Fruit fly (Drosophila melanogaster) whole organism, embryonic: Measurements from ENCODE around the gene CG10341.
A peak's percentile ranks its signal among the peaks of the same experiment; 100 is the strongest.

Source experiments
- C15 ChIP-seq: fragments of 200-800 bp; sonication (Bioruptor generic); IDR thresholded peaks from 3 replicates; pipeline ENCODE4 v1.3.6; 2022; ENCODE audit warnings: missing biosample characterization, missing genetic modification characterization
- CG10147 ChIP-seq: fragments of 200-800 bp; sonication (Bioruptor generic); optimal IDR thresholded peaks from 2 replicates; lab custom pipeline; 2019; ENCODE audit warnings: missing biosample characterization, mild to moderate bottlenecking, missing genetic modification characterization, moderate library complexity
- CG10209 ChIP-seq: fragments of 200-800 bp; sonication (Bioruptor generic); optimal IDR thresholded peaks from 3 replicates; lab custom pipeline; 2017; ENCODE audit warnings: missing biosample characterization, mild to moderate bottlenecking, missing genetic modification characterization, missing genetic modification reagents
- CG10267 ChIP-seq: fragments of 200-800 bp; sonication (Bioruptor generic); optimal IDR thresholded peaks from 2 replicates; lab custom pipeline; 2018; ENCODE audit warnings: missing biosample characterization, mild to moderate bottlenecking, missing genetic modification characterization, moderate library complexity
- CG10565 ChIP-seq: fragments of 200-800 bp; sonication (Bioruptor generic); optimal IDR thresholded peaks from 3 replicates; lab custom pipeline; 2016; ENCODE audit warnings: missing biosample characterization, mild to moderate bottlenecking, missing genetic modification characterization
- CG10654 ChIP-seq: fragments of 200-800 bp; sonication (Bioruptor generic); optimal IDR thresholded peaks from 2 replicates; lab custom pipeline; 2016; ENCODE audit warnings: missing biosample characterization, missing genetic modification characterization
- CG11560 ChIP-seq: fragments of 200-800 bp; sonication (Bioruptor generic); IDR thresholded peaks from 3 replicates; pipeline ENCODE4 v1.3.6; 2022; ENCODE audit warnings: missing biosample characterization, missing genetic modification characterization
- CG12219 ChIP-seq: fragments of 200-800 bp; sonication (Bioruptor generic); optimal IDR thresholded peaks from 3 replicates; lab custom pipeline; 2018; ENCODE audit warnings: missing biosample characterization, mild to moderate bottlenecking, missing genetic modification characterization
- CG13296 ChIP-seq: fragments of 200-800 bp; sonication (Bioruptor generic); optimal IDR thresholded peaks from 3 replicates; lab custom pipeline; 2018; ENCODE audit warnings: missing biosample characterization, mild to moderate bottlenecking, missing genetic modification characterization
- CG1647 ChIP-seq: fragments of 200-800 bp; sonication (Bioruptor generic); optimal IDR thresholded peaks from 3 replicates; lab custom pipeline; 2016; ENCODE audit warnings: missing biosample characterization, missing genetic modification characterization
- CG16813 ChIP-seq: fragments of 200-800 bp; sonication (Bioruptor generic); IDR thresholded peaks from 3 replicates; pipeline ENCODE4 v1.3.6; 2022; ENCODE audit warnings: missing biosample characterization, missing genetic modification characterization; ENCODE audit not compliant: partially characterized antibody
- CG17186 ChIP-seq: fragments of 200-800 bp; sonication (Bioruptor generic); optimal IDR thresholded peaks from 3 replicates; lab custom pipeline; 2017; ENCODE audit warnings: missing biosample characterization, missing genetic modification reagents, missing genetic modification characterization
- CG17359 ChIP-seq: fragments of 200-800 bp; sonication (Bioruptor generic); optimal IDR thresholded peaks from 3 replicates; lab custom pipeline; 2018; ENCODE audit warnings: missing biosample characterization, mild to moderate bottlenecking, missing genetic modification characterization, moderate library complexity
- CG2202 ChIP-seq: fragments of 200-800 bp; sonication (Bioruptor generic); optimal IDR thresholded peaks from 2 replicates; lab custom pipeline; 2018; ENCODE audit warnings: missing biosample characterization, mild to moderate bottlenecking, missing genetic modification characterization
- CG33213 ChIP-seq: fragments of 200-800 bp; sonication (Bioruptor generic); optimal IDR thresholded peaks from 3 replicates; lab custom pipeline; 2016; ENCODE audit warnings: missing biosample characterization, missing genetic modification characterization
- CG3995 ChIP-seq: fragments of 200-800 bp; sonication (Bioruptor generic); optimal IDR thresholded peaks from 3 replicates; lab custom pipeline; 2016; ENCODE audit warnings: missing biosample characterization, missing genetic modification characterization
- CG4707 ChIP-seq: fragments of 200-800 bp; sonication (Bioruptor generic); optimal IDR thresholded peaks from 2 replicates; lab custom pipeline; 2018; ENCODE audit warnings: missing biosample characterization, mild to moderate bottlenecking, missing genetic modification characterization, moderate library complexity
- CG7987 ChIP-seq: fragments of 200-800 bp; sonication (Bioruptor generic); optimal IDR thresholded peaks from 2 replicates; lab custom pipeline; 2018; ENCODE audit warnings: missing biosample characterization, mild to moderate bottlenecking, missing genetic modification characterization, moderate library complexity
- CHES-1-like ChIP-seq: fragments of 200-800 bp; sonication (Bioruptor generic); optimal IDR thresholded peaks from 2 replicates; lab custom pipeline; 2016; ENCODE audit warnings: missing biosample characterization, missing genetic modification characterization
- D ChIP-seq, 2 experiments: fragments of 200-800 bp in 1 of 2; fragments of >200 bp in 1 of 2; sonication (Bioruptor generic) in 1 of 2; optimal IDR thresholded peaks; 2 replicates in 1 of 2; 3 replicates in 1 of 2; lab custom pipeline; 2017; ENCODE audit warnings: mild to moderate bottlenecking in 1 of 2, missing biosample characterization in 1 of 2, missing genetic modification characterization in 1 of 2, missing genetic modification reagents in 1 of 2
- D19B ChIP-seq: fragments of 200-800 bp; sonication (Bioruptor generic); optimal IDR thresholded peaks from 2 replicates; lab custom pipeline; 2017; ENCODE audit warnings: missing biosample characterization, mild to moderate bottlenecking, missing genetic modification characterization
- Drgx ChIP-seq: fragments of 200-800 bp; sonication (Bioruptor generic); IDR thresholded peaks from 2 replicates; pipeline ENCODE4 v1.3.6; 2022; ENCODE audit warnings: missing biosample characterization, missing genetic modification characterization
- E2f2 ChIP-seq: fragments of 200-800 bp; sonication (Bioruptor generic); IDR thresholded peaks from 2 replicates; pipeline ENCODE4 v1.3.6; 2022; ENCODE audit warnings: missing biosample characterization, missing genetic modification characterization
- Hmx ChIP-seq: fragments of 200-800 bp; sonication (Bioruptor generic); optimal IDR thresholded peaks from 2 replicates; lab custom pipeline; 2016; ENCODE audit warnings: missing biosample characterization, missing genetic modification characterization
- Lhr ChIP-seq: fragments of 200-800 bp; sonication (Bioruptor generic); optimal IDR thresholded peaks from 3 replicates; lab custom pipeline; 2017; ENCODE audit warnings: mild to moderate bottlenecking, missing biosample characterization, missing genetic modification reagents, missing genetic modification characterization
- Mrtf ChIP-seq: fragments of 200-800 bp; sonication (Bioruptor generic); IDR thresholded peaks from 3 replicates; pipeline ENCODE4 v1.3.6; 2022; ENCODE audit warnings: missing biosample characterization, missing genetic modification characterization
- Optix ChIP-seq: fragments of 200-800 bp; sonication (Bioruptor generic); IDR thresholded peaks from 3 replicates; pipeline ENCODE4 v1.3.6; 2022; ENCODE audit warnings: missing biosample characterization, missing genetic modification characterization
- Xbp1 ChIP-seq: fragments of 200-800 bp; sonication (Bioruptor generic); optimal IDR thresholded peaks from 3 replicates; lab custom pipeline; 2016; ENCODE audit warnings: missing biosample characterization, mild to moderate bottlenecking, missing genetic modification characterization
- Xrp1 ChIP-seq: fragments of 200-800 bp; sonication (Bioruptor generic); IDR thresholded peaks from 2 replicates; pipeline ENCODE4 v1.3.6; 2022; ENCODE audit warnings: missing biosample characterization, missing genetic modification characterization
- ab ChIP-seq: fragments of 200-800 bp; sonication (Bioruptor generic); optimal IDR thresholded peaks from 2 replicates; lab custom pipeline; 2016; ENCODE audit warnings: missing biosample characterization, missing genetic modification characterization
- bcd ChIP-seq: fragments of 200-800 bp; sonication (Bioruptor generic); optimal IDR thresholded peaks from 2 replicates; lab custom pipeline; 2017; ENCODE audit warnings: missing biosample characterization, mild to moderate bottlenecking, missing genetic modification characterization
- bowl ChIP-seq: fragments of 200-800 bp; sonication (Bioruptor generic); IDR thresholded peaks from 2 replicates; pipeline ENCODE4 v1.3.6; 2022; ENCODE audit warnings: missing biosample characterization, missing genetic modification characterization
- bsh ChIP-seq, 2 experiments: fragments of 200-800 bp; sonication (Bioruptor generic); optimal IDR thresholded peaks; 2 replicates each; lab custom pipeline; 2017 to 2018; ENCODE audit warnings: mild to moderate bottlenecking in 2 of 2, missing biosample characterization in 2 of 2, missing genetic modification characterization in 2 of 2, moderate library complexity in 1 of 2
- corto ChIP-seq: fragments of 200-800 bp; sonication (Bioruptor generic); optimal IDR thresholded peaks from 2 replicates; lab custom pipeline; 2016; ENCODE audit warnings: missing biosample characterization, mild to moderate bottlenecking, missing genetic modification characterization, moderate library complexity
- dimm ChIP-seq: fragments of 200-800 bp; sonication (Bioruptor generic); IDR thresholded peaks from 2 replicates; pipeline ENCODE4 v1.3.6; 2022; ENCODE audit warnings: missing biosample characterization, missing genetic modification characterization
- dm ChIP-seq: fragments of 200-800 bp; sonication (Bioruptor generic); optimal IDR thresholded peaks from 3 replicates; lab custom pipeline; 2016; ENCODE audit warnings: missing biosample characterization, missing genetic modification characterization
- fd102C ChIP-seq: fragments of 200-800 bp; sonication (Bioruptor generic); optimal IDR thresholded peaks from 2 replicates; lab custom pipeline; 2018; ENCODE audit warnings: missing biosample characterization, mild to moderate bottlenecking, missing genetic modification characterization, moderate library complexity
- gem ChIP-seq: fragments of 200-800 bp; sonication (Bioruptor generic); optimal IDR thresholded peaks from 2 replicates; lab custom pipeline; 2019; ENCODE audit warnings: missing biosample characterization, mild to moderate bottlenecking, missing genetic modification characterization, moderate library complexity
- lbe ChIP-seq: fragments of 200-800 bp; sonication (Bioruptor generic); optimal IDR thresholded peaks from 2 replicates; lab custom pipeline; 2016; ENCODE audit warnings: missing biosample characterization, mild to moderate bottlenecking, missing genetic modification characterization
- nom ChIP-seq: fragments of 200-800 bp; sonication (Bioruptor generic); optimal IDR thresholded peaks from 2 replicates; lab custom pipeline; 2017; ENCODE audit warnings: missing biosample characterization, missing genetic modification characterization, mild to moderate bottlenecking, moderate library complexity, missing genetic modification reagents
- ranshi ChIP-seq: fragments of 200-800 bp; sonication (Bioruptor generic); IDR thresholded peaks from 2 replicates; pipeline ENCODE4 v1.3.6; 2022; ENCODE audit warnings: missing biosample characterization, missing genetic modification characterization
- repo ChIP-seq: fragments of 200-800 bp; sonication (Bioruptor generic); optimal IDR thresholded peaks from 2 replicates; lab custom pipeline; 2016; ENCODE audit warnings: missing biosample characterization, missing genetic modification characterization
- sens ChIP-seq: fragments of 200-800 bp; sonication (Bioruptor generic); peaks from one replicate; lab custom pipeline; 2016; ENCODE audit warnings: missing biosample characterization, missing genetic modification characterization
- sna ChIP-seq: fragments of 200-800 bp; sonication (Bioruptor generic); IDR thresholded peaks from 2 replicates; pipeline ENCODE4 v1.3.6; 2022; ENCODE audit warnings: missing biosample characterization, missing genetic modification characterization; ENCODE audit not compliant: partially characterized antibody
- twi ChIP-seq: fragments of 200-800 bp; optimal IDR thresholded peaks from 2 replicates; lab custom pipeline; 2019; ENCODE audit warnings: missing biosample characterization, mild to moderate bottlenecking, missing genetic modification characterization, moderate library complexity
- vfl ChIP-seq: fragments of 200-800 bp; sonication (Bioruptor generic); optimal IDR thresholded peaks from 2 replicates; lab custom pipeline; 2016; ENCODE audit warnings: missing biosample characterization, missing genetic modification characterization
- z ChIP-seq: fragments of 200-800 bp; sonication (Bioruptor generic); IDR thresholded peaks from 3 replicates; pipeline ENCODE4 v1.3.6; 2022; ENCODE audit warnings: missing biosample characterization, missing genetic modification characterization

The CG10341 gene

DNA sequence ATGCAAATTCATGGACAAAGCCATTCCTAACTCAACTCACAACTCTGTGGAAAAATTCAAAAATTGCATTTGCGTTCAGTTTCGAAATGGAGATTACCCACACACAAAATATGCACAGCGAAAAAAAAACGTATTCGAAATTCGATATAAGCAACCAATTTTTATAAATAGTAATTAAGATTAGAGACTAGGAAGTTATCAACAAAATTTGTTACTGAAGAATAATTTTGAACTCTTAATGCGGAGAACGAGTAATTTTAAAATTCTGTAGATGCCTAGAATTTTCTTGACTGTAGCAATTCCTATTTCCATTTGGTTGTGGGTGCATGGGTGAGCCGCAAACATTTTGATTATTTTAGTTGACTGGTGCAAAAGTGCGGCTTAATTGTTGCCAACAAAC lies 35.1 kb upstream of the CG10341 start:
- TF ChIP-seq bowl (no peak), CG16813 (GFP tag; lab: Robert Waterston, UW) (no peak), Xrp1 (GFP tag; lab: Robert Waterston, UW) (no peak), Drgx (GFP tag; lab: Robert Waterston, UW) (peak; percentile 52), sens (GFP tag; lab: Kevin White, UChicago) (peak; percentile 58), gem (tag; lab: Kevin White, UChicago) (peak; percentile 3), z (GFP tag; lab: Robert Waterston, UW) (0 out of 3 replicates have a peak, but pooled peaks have one; percentile 19)

DNA sequence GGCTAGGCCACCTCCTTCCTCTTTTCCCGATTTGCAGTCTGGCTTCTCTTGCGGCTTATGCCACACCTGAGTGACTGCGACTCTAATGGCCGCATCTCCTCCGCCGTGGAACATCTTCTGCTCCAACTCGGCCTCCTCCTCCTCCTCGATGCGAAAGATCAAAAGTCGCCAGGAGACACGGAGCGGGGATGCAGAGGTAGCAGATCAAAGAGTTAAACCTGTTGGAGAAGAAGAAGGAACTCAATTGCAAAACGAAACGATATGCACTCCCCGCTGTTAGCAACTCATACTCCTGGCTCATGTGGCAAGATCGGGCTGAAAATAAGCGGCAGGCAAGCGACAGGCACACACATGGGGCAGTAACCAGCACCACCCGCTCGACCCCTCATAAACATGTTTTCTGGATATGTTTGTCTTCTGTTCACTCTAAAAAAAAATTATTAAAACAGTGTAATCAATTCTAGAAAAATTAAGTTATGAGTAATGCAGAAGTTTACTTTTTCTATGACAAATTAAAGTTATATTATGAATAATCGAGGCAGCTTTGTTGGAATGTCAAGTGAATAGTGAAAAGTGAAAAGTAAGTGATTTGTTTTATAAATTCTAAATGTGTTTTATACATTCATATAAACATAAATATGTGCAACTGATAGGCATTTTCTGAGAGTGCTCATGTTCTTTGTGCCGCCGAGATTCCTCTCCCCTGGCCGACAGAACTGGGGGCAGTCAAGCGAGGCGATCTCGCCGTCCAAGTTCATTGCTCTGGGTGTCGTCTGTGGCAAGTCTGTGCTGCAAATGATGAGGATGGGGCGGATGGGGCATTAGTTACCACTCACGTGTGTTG lies 33.6 kb upstream of the CG10341 start:
- TF ChIP-seq Mrtf (GFP tag; lab: Robert Waterston, UW) (no peak), repo (GFP tag; lab: Kevin White, UChicago) (no peak), fd102C (no peak), corto (GFP tag; lab: Kevin White, UChicago) (peak; percentile 48), CG10209 (GFP tag; lab: Kevin White, UChicago) (no peak), ranshi (GFP tag; lab: Robert Waterston, UW) (no peak), CG3995 (no peak), D (optimal IDR thresholded peaks at IDR 0.05; lab: Kevin White, UChicago) (no peak), D (GFP tag; optimal IDR thresholded peaks at IDR 0.05; lab: Kevin White, UChicago) (no peak), CG33213 (GFP tag; lab: Kevin White, UChicago) (no peak), CG1647 (GFP tag; lab: Kevin White, UChicago) (no peak), CG2202 (no peak), twi (tag; lab: Kevin White, UChicago) (peak; percentile 95), CHES-1-like (GFP tag; lab: Kevin White, UChicago) (no peak), bsh (GFP tag; optimal IDR thresholded peaks at IDR 0.05; lab: Kevin White, UChicago) (peak; percentile 10 to 58), dimm (GFP tag; lab: Robert Waterston, UW) (no peak), E2f2 (GFP tag; lab: Robert Waterston, UW) (no peak), bcd (GFP tag; lab: Kevin White, UChicago) (no peak), CG17359 (tag; lab: Kevin White, UChicago) (no peak), CG10267 (tag; lab: Kevin White, UChicago) (no peak), CG12219 (no peak), CG11560 (no peak), Optix (GFP tag; lab: Robert Waterston, UW) (0 out of 3 replicates have a peak, but pooled peaks have one; percentile 17), CG17186 (GFP tag; lab: Kevin White, UChicago) (no peak), sens (GFP tag; lab: Kevin White, UChicago) (peak; percentile 63), CG10147 (GFP tag; lab: Kevin White, UChicago) (no peak), CG10654 (GFP tag; lab: Kevin White, UChicago) (no peak), lbe (peak; percentile 62), Xbp1 (GFP tag; lab: Kevin White, UChicago) (no peak), CG10565 (no peak), nom (GFP tag; lab: Kevin White, UChicago) (peak; percentile 78), sna (GFP tag; lab: Robert Waterston, UW) (no peak), C15 (GFP tag; lab: Robert Waterston, UW) (no peak), dm (no peak), CG4707 (GFP tag; lab: Kevin White, UChicago) (no peak), ab (no peak), vfl (GFP tag; lab: Kevin White, UChicago) (no peak), CG7987 (no peak), D19B (GFP tag; lab: Kevin White, UChicago) (no peak), Drgx (GFP tag; lab: Robert Waterston, UW) (peak; percentile 27; the same call in 1 of the 2 replicates), CG13296 (no peak), Hmx (no peak), Lhr (GFP tag; lab: Kevin White, UChicago) (no peak)
